Worm (Caenorhabditis elegans) whole organism, young adult: ENCODE data around the gene pqn-89.

Source experiments
- nfya-1 ChIP-seq: sonication (generic microtip); optimal IDR thresholded peaks from 2 replicates; lab custom pipeline; 2017; ENCODE audit warnings: antibody characterized with exemption, missing compliant biosample characterization, missing genetic modification characterization, borderline replicate concordance; ENCODE audit not compliant: insufficient read depth
- nhr-179 ChIP-seq: sonication (generic microtip); optimal IDR thresholded peaks from 2 replicates; lab custom pipeline; 2016; ENCODE audit warnings: mild to moderate bottlenecking, missing genetic modification characterization, missing compliant biosample characterization
- sea-2 ChIP-seq: fragments of 200-800 bp; sonication (Bioruptor generic); IDR thresholded peaks from 2 replicates; pipeline ENCODE4 v1.3.6; 2022; ENCODE audit warnings: missing genetic modification characterization, missing compliant biosample characterization
- snpc-4 ChIP-seq, 5 experiments: fragments of 150-350 bp in 1 of 5; sonication (generic microtip) in 4 of 5; optimal IDR thresholded peaks; 2 replicates each; lab custom pipeline; 2014 to 2018; ENCODE audit warnings: missing genetic modification characterization in 5 of 5, missing biosample characterization in 3 of 5, antibody characterized with exemption in 2 of 5, mild to moderate bottlenecking in 2 of 5, missing compliant biosample characterization in 2 of 5, missing genotype in 2 of 5, moderate library complexity in 2 of 5, missing genetic modification reagents in 1 of 5

DNA sequence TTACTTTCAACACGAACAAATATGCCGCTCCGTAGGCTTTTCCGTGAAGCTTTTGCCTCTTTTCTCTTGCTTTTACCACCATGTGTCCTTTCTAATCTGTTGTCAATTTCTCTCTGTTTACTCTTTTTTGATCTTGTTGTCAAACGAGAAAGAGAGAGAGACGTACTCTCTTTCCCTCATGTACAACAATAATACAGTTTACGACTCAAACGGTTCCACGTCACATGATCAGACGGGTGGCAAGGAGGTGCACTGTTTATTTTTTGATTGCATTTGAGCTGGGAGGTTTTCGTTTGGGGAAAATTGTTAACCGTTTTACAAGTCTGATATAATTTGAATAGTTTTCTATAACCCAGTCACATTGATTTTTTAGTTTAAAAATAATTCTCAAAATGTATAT lies 5.7 kb upstream of the pqn-89 start:
- no peak for TF ChIP-seq nfya-1 (tag; lab: Kevin White, UChicago)
- no peak for TF ChIP-seq snpc-4 (GFP tag; optimal IDR thresholded peaks at IDR 0.05; lab: Kevin White, UChicago)
- TF ChIP-seq snpc-4 (tag; optimal IDR thresholded peaks at IDR 0.05; lab: Kevin White, UChicago), result no peak
- no peak for TF ChIP-seq sea-2 (GFP tag; lab: Robert Waterston, UW)
- no peak for TF ChIP-seq nhr-179 (tag; lab: Kevin White, UChicago)
